Worm (Caenorhabditis elegans) whole organism, mixed stage, embryonic: ENCODE results near the gene col-78.

Experiments
- drap-1 ChIP-seq: fragments of 200-800 bp; sonication (Bioruptor generic); optimal IDR thresholded peaks from 3 replicates; lab custom pipeline; 2018; ENCODE audit warnings: mild to moderate bottlenecking, missing genetic modification characterization, missing compliant biosample characterization
- lin-13 ChIP-seq: fragments of 150-350 bp; optimal IDR thresholded peaks from 2 replicates; lab custom pipeline; 2014; ENCODE audit warnings: missing biosample characterization, missing genetic modification characterization
- lin-32 ChIP-seq: fragments of 200-800 bp; sonication (Bioruptor generic); optimal IDR thresholded peaks from 2 replicates; lab custom pipeline; 2018; ENCODE audit warnings: mild to moderate bottlenecking, missing genetic modification characterization, missing compliant biosample characterization
- lsy-2 ChIP-seq: fragments of 150-350 bp; optimal IDR thresholded peaks from 2 replicates; lab custom pipeline; 2014; ENCODE audit warnings: missing biosample characterization, missing genetic modification characterization
- nhr-237 ChIP-seq: fragments of 150-350 bp; optimal IDR thresholded peaks from 2 replicates; lab custom pipeline; 2014; ENCODE audit warnings: missing biosample characterization, missing genetic modification characterization
- sem-2 ChIP-seq: fragments of 200-800 bp; sonication (Bioruptor generic); optimal IDR thresholded peaks from 2 replicates; lab custom pipeline; 2018; ENCODE audit warnings: mild to moderate bottlenecking, missing genetic modification characterization, missing compliant biosample characterization
- snpc-4 ChIP-seq: fragments of 150-350 bp; optimal IDR thresholded peaks from 2 replicates; lab custom pipeline; 2014; ENCODE audit warnings: missing biosample characterization, missing genetic modification characterization
- sptf-1 ChIP-seq: sonication (generic microtip); optimal IDR thresholded peaks from 2 replicates; lab custom pipeline; 2017; ENCODE audit warnings: mild to moderate bottlenecking, missing genetic modification characterization, moderate library complexity, missing compliant biosample characterization
- tbx-8 ChIP-seq: fragments of 200-800 bp; sonication (Bioruptor generic); optimal IDR thresholded peaks from 2 replicates; lab custom pipeline; 2018; ENCODE audit warnings: mild to moderate bottlenecking, missing genetic modification characterization, moderate library complexity, missing compliant biosample characterization
- ztf-11 ChIP-seq: fragments of 150-350 bp; optimal IDR thresholded peaks from 2 replicates; lab custom pipeline; 2014; ENCODE audit warnings: missing biosample characterization, missing genetic modification characterization

ce11 chrII:9154339-9154738, 2.0 kb downstream of the col-78 start:
- TF ChIP-seq lin-32 = no peak
- no peak for TF ChIP-seq sem-2 (GFP tag; lab: Kevin White, UChicago)
- no peak for TF ChIP-seq lsy-2 (tag; lab: Kevin White, UChicago)
- no peak for TF ChIP-seq nhr-237 (tag; lab: Kevin White, UChicago)
- no peak for TF ChIP-seq drap-1 (GFP tag; lab: Kevin White, UChicago)
- no peak for TF ChIP-seq lin-13 (tag; lab: Kevin White, UChicago)
- no peak for TF ChIP-seq snpc-4 (tag; lab: Kevin White, UChicago)
- TF ChIP-seq ztf-11 = no peak
- no peak for TF ChIP-seq sptf-1 (tag; lab: Kevin White, UChicago)
- TF ChIP-seq tbx-8 (GFP tag; lab: Kevin White, UChicago) = no peak
